Fruit fly (Drosophila melanogaster): Measurements from ENCODE around the gene CG9396.
A peak's percentile ranks its signal among the peaks of the same experiment; 100 is the strongest.

Gene CG9396

DNA sequence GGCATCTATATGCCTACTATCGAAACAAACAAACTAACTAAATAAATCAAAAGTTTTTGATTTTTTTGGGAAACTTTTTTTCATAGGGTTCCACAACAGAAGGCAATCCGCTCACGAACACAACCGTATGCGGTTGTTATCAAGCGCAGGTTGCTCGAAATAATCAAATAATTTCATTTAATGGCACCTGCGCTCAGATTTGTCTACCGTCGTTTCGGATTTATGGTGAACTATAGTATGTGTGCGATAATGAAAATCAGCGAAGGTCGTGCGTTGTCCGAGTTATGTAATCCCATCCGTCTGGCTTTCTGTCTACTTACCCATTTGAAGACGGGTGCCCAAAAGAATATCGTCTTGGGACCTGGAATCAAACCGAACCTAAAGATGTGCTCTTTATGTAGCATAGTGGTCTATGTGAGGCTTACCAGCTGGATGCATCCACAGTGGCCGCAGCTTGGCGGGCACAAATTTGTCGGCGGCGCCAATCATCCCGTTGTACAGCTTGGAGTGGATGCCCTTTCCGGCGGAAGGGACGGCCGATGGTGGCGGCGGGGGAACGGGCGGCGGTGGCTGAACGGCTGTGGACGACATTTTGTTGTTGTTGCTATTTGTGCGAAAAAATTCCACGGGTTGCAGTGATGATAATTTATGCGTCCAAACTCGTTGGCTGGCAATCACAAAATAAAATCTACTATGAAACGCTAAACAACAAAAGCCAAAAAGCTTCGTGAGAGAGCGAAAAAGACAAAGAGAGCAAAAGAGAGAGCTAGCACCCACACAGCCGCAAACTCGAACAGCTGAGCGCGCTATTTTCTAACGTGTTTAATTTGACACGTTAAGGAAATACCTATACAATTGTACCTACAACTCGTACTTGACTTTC is 1.7 kb upstream of the CG9396 start (continued):
- TF ChIP-seq CG3163 (GFP tag; optimal IDR thresholded peaks at IDR 0.05) (no peak), onecut (GFP tag; IDR thresholded peaks at IDR 0.05) (no peak), Adf1 (GFP tag; IDR thresholded peaks at IDR 0.05) (no peak; the same call in 1 of the 2 replicates), CG18599 (GFP tag; optimal IDR thresholded peaks at IDR 0.05) (peak; percentile 19), cas (GFP tag; IDR thresholded peaks at IDR 0.05) (no peak), klu (GFP tag; IDR thresholded peaks at IDR 0.05) (no peak), phol (tag; optimal IDR thresholded peaks at IDR 0.05) (no peak), gro (GFP tag; optimal IDR thresholded peaks at IDR 0.05) (no peak), tio (GFP tag; optimal IDR thresholded peaks at IDR 0.05) (no peak), kay (GFP tag; optimal IDR thresholded peaks at IDR 0.05) (no peak), ewg (GFP tag; optimal IDR thresholded peaks at IDR 0.05) (no peak), CG4730 (GFP tag; IDR thresholded peaks at IDR 0.05) (no peak), CG10654 (GFP tag; optimal IDR thresholded peaks at IDR 0.05) (no peak), BtbVII (GFP tag; optimal IDR thresholded peaks at IDR 0.05) (no peak), CG2199 (GFP tag; IDR thresholded peaks at IDR 0.05) (0 out of 3 replicates have a peak, but pooled peaks have one; percentile 40), jigr1 (GFP tag; IDR thresholded peaks at IDR 0.05) (no peak), GATAe (GFP tag; conservative IDR thresholded peaks at IDR 0.05) (no peak), ind (GFP tag; optimal IDR thresholded peaks at IDR 0.05) (no peak), CG12071 (GFP tag; optimal IDR thresholded peaks at IDR 0.05) (no peak), CG31388 (GFP tag; optimal IDR thresholded peaks at IDR 0.05) (no peak), tll (GFP tag; optimal IDR thresholded peaks at IDR 0.05) (no peak), CG7928 (GFP tag; optimal IDR thresholded peaks at IDR 0.05) (no peak), CG1529 (GFP tag; optimal IDR thresholded peaks at IDR 0.05) (no peak), CG12155 (GFP tag; optimal IDR thresholded peaks at IDR 0.05) (no peak), CG9932 (GFP tag; IDR thresholded peaks at IDR 0.05) (no peak), CG4282 (GFP tag; optimal IDR thresholded peaks at IDR 0.05) (no peak), ci (GFP tag; IDR thresholded peaks at IDR 0.05) (peak; percentile 35; the same call in 1 of the 3 replicates), Dfd (GFP tag; optimal IDR thresholded peaks at IDR 0.05) (no peak), ttk (GFP tag; IDR thresholded peaks at IDR 0.05) (0 out of 2 replicates have a peak, but pooled peaks have one; percentile 25), HLHmδ (GFP tag; optimal IDR thresholded peaks at IDR 0.05) (no peak), Scr (GFP tag; IDR thresholded peaks at IDR 0.05; ENCODE audit: partially characterized antibody) (no peak), TFAM (GFP tag; optimal IDR thresholded peaks at IDR 0.05) (no peak), CG9817 (tag; optimal IDR thresholded peaks at IDR 0.05) (no peak), bbx (GFP tag; IDR thresholded peaks at IDR 0.05; ENCODE audit: partially characterized antibody) (0 out of 2 replicates have a peak, but pooled peaks have one; percentile 29), vvl (GFP tag; IDR thresholded peaks at IDR 0.05) (peak; percentile 74), dm (GFP tag; optimal IDR thresholded peaks at IDR 0.05) (no peak), Six4 (GFP tag; optimal IDR thresholded peaks at IDR 0.05) (no peak), pb (GFP tag; optimal IDR thresholded peaks at IDR 0.05) (no peak), NFAT (GFP tag; IDR thresholded peaks at IDR 0.05) (peak; percentile 75; the same call in 1 of the 2 replicates), zen (tag; optimal IDR thresholded peaks at IDR 0.05) (no peak), Optix (GFP tag; IDR thresholded peaks at IDR 0.05) (no peak), Sry-δ (GFP tag; optimal IDR thresholded peaks at IDR 0.05) (no peak), stwl (tag; optimal IDR thresholded peaks at IDR 0.05) (no peak), CG6765 (GFP tag; optimal IDR thresholded peaks at IDR 0.05) (no peak), CG14710 (tag; optimal IDR thresholded peaks at IDR 0.05) (no peak), Hey (tag; optimal IDR thresholded peaks at IDR 0.05) (no peak), Atf-2 (GFP tag; optimal IDR thresholded peaks at IDR 0.05) (no peak), bab2 (GFP tag; optimal IDR thresholded peaks at IDR 0.05) (no peak), CG14441 (GFP tag; IDR thresholded peaks at IDR 0.05) (peak; percentile 38; the same call in 1 of the 2 replicates), PHDP (tag; optimal IDR thresholded peaks at IDR 0.05) (no peak)

Data from whole organism, embryonic.